Fruit fly (Drosophila melanogaster): ENCODE results near the gene ND-ASHI.

Gene ND-ASHI

DNA sequence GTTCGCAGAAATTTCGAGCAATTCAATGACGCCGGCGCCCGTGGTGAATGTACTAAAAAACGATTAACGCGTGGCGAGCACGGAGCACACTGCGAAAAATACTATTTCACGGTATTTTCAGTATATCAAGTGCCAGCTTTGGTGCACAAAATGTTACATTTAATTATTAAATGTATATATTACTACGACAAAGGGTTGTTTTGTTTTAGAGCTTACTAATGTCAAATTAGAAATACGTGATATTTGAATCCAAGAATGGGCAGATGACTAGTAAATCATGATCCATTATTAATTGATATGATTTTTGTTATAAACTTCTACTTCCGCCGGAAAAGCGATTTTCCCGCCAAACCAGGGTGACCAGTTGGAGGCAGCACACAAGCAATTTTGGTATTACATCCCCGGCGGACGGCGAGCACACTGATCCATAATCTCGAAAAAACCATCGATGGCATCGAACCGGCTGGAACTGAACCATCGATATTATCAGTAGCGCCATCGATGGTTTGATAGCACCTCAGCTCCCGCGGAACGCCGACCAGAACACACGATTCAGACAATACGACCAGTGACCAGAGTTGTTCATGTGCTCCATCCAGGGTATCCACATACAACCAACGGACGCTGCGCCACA, 24.6 kb downstream of the ND-ASHI start, which contains the start of the genes CG3226 and Cdc7 (continued):
- TF ChIP-seq CG10543 (GFP tag; optimal IDR thresholded peaks at IDR 0.05) = peak; percentile 82
- TF ChIP-seq CG4328 (GFP tag; optimal IDR thresholded peaks at IDR 0.05) = peak; percentile 81
- peak; percentile 73 for TF ChIP-seq MESR4 (GFP tag; optimal IDR thresholded peaks at IDR 0.05)
- peak; percentile 17 for TF ChIP-seq tup (GFP tag; optimal IDR thresholded peaks at IDR 0.05)
- peak; percentile 38 for TF ChIP-seq CG13894 (tag; optimal IDR thresholded peaks at IDR 0.05)
- peak; percentile 59 for TF ChIP-seq CG9932 (GFP tag; IDR thresholded peaks at IDR 0.05)
- TF ChIP-seq CG15479 (GFP tag; optimal IDR thresholded peaks at IDR 0.05) = peak; percentile 10
- no peak for TF ChIP-seq Hr39 (optimal IDR thresholded peaks at IDR 0.05)
- TF ChIP-seq Meics (GFP tag; optimal IDR thresholded peaks at IDR 0.05) = peak; percentile 89
- TF ChIP-seq danr (GFP tag; IDR thresholded peaks at IDR 0.05) = no peak
- 0 out of 2 replicates have a peak, but pooled peaks have one; percentile 8 for TF ChIP-seq CG4360 (GFP tag; IDR thresholded peaks at IDR 0.05)
- TF ChIP-seq tgo (GFP tag; IDR thresholded peaks at IDR 0.05) = peak; percentile 41; the same call in 2 of the 3 replicates
- TF ChIP-seq Hmr (GFP tag; optimal IDR thresholded peaks at IDR 0.05) = peak; percentile 93
- TF ChIP-seq esg (GFP tag; conservative IDR thresholded peaks at IDR 0.05) = peak; percentile 23; the same call in 1 of the 2 replicates
- TF ChIP-seq CG7556 (GFP tag; optimal IDR thresholded peaks at IDR 0.05) = peak; percentile 67
- peak; percentile 59 for TF ChIP-seq CG6683 (GFP tag; optimal IDR thresholded peaks at IDR 0.05)
- no peak for TF ChIP-seq hth (optimal IDR thresholded peaks at IDR 0.05)
- TF ChIP-seq gsb (GFP tag; IDR thresholded peaks at IDR 0.05) = no peak
- peak; percentile 19; the same call in 1 of the 2 replicates for TF ChIP-seq ssp (GFP tag; IDR thresholded peaks at IDR 0.05)
- peak; percentile 98 for TF ChIP-seq Ets97D (GFP tag; optimal IDR thresholded peaks at IDR 0.05)
- no peak for TF ChIP-seq CG1602 (GFP tag; optimal IDR thresholded peaks at IDR 0.05)
- no peak for TF ChIP-seq ham (GFP tag; IDR thresholded peaks at IDR 0.05)
- TF ChIP-seq CG3847 (GFP tag; IDR thresholded peaks at IDR 0.05) = peak; percentile 57; the same call in 1 of the 2 replicates
- TF ChIP-seq CG7839 (tag; optimal IDR thresholded peaks at IDR 0.05) = peak; percentile 68
- TF ChIP-seq Myb (GFP tag; optimal IDR thresholded peaks at IDR 0.05) = peak; percentile 42
- TF ChIP-seq CG8290 (GFP tag; optimal IDR thresholded peaks at IDR 0.05) = peak; percentile 24
- TF ChIP-seq CG8290 (tag; optimal IDR thresholded peaks at IDR 0.05) = peak; percentile 39 to 85
- TF ChIP-seq CG10147 (GFP tag; optimal IDR thresholded peaks at IDR 0.05) = peak; percentile 65
- peak; percentile 63 for TF ChIP-seq CG2712 (tag; optimal IDR thresholded peaks at IDR 0.05)
- TF ChIP-seq CG12659 (GFP tag; optimal IDR thresholded peaks at IDR 0.05) = peak; percentile 94
- TF ChIP-seq aop (GFP tag; IDR thresholded peaks at IDR 0.05) = no peak
- TF ChIP-seq CG12391 (tag; optimal IDR thresholded peaks at IDR 0.05) = peak; percentile 74
- TF ChIP-seq CHES-1-like (GFP tag; optimal IDR thresholded peaks at IDR 0.05) = peak; percentile 54
- TF ChIP-seq maf-S (GFP tag; optimal IDR thresholded peaks at IDR 0.05) = peak; percentile 17
- peak; percentile 15 for TF ChIP-seq CG4820 (GFP tag; optimal IDR thresholded peaks at IDR 0.05)
- no peak for TF ChIP-seq Nf-YA (GFP tag; IDR thresholded peaks at IDR 0.05)
- TF ChIP-seq nau (GFP tag; optimal IDR thresholded peaks at IDR 0.05) = peak; percentile 86
- TF ChIP-seq B-H2 (GFP tag; optimal IDR thresholded peaks at IDR 0.05) = peak; percentile 80
- TF ChIP-seq gro (GFP tag; optimal IDR thresholded peaks at IDR 0.05) = peak; percentile 60
- no peak for TF ChIP-seq CG32767 (GFP tag; IDR thresholded peaks at IDR 0.05)
- TF ChIP-seq Poxn (GFP tag; IDR thresholded peaks at IDR 0.05) = no peak
- peak; percentile 10 for TF ChIP-seq gcm2 (GFP tag; optimal IDR thresholded peaks at IDR 0.05)
- TF ChIP-seq Stat92E (GFP tag; optimal IDR thresholded peaks at IDR 0.05) = no peak
- TF ChIP-seq Gsc (GFP tag; IDR thresholded peaks at IDR 0.05) = no peak
- TF ChIP-seq CG31441 (GFP tag; IDR thresholded peaks at IDR 0.05) = peak; percentile 76
- peak; percentile 87 for TF ChIP-seq amos (GFP tag; IDR thresholded peaks at IDR 0.05; ENCODE audit: partially characterized antibody)
- peak; percentile 76 for TF ChIP-seq HLHmδ (GFP tag; optimal IDR thresholded peaks at IDR 0.05)
- TF ChIP-seq br (optimal IDR thresholded peaks at IDR 0.05) = no peak
- TF ChIP-seq hb (GFP tag; IDR thresholded peaks at IDR 0.05; ENCODE audit: partially characterized antibody) = peak; percentile 58; the same call in 1 of the 3 replicates
- TF ChIP-seq CG34376 (GFP tag; optimal IDR thresholded peaks at IDR 0.05) = peak; percentile 93
- peak; percentile 52 for TF ChIP-seq dmrt11E (tag; optimal IDR thresholded peaks at IDR 0.05)

Data from whole organism, embryonic.